Fruit fly (Drosophila melanogaster) whole organism, wandering third instar larva: ENCODE data around the gene Elys.

Source experiments
- Abd-B ChIP-seq: fragments of >200 bp; optimal IDR thresholded peaks from 2 replicates; lab custom pipeline; 2017; ENCODE audit warnings: missing biosample characterization, missing genetic modification characterization
- CG32264 ChIP-seq: fragments of 200-800 bp; sonication (Bioruptor generic); optimal IDR thresholded peaks from 2 replicates; lab custom pipeline; 2016; ENCODE audit warnings: missing biosample characterization, missing genetic modification characterization
- CG9705 ChIP-seq: fragments of 200-800 bp; sonication (Bioruptor generic); optimal IDR thresholded peaks from 2 replicates; lab custom pipeline; 2018; ENCODE audit warnings: missing biosample characterization, mild to moderate bottlenecking, missing genetic modification characterization
- CrebA ChIP-seq: fragments of 200-800 bp; sonication (Bioruptor generic); optimal IDR thresholded peaks from 2 replicates; lab custom pipeline; 2016; ENCODE audit warnings: missing biosample characterization, mild to moderate bottlenecking, missing genetic modification characterization, borderline replicate concordance
- Dfd ChIP-seq: fragments of >200 bp; optimal IDR thresholded peaks from 2 replicates; lab custom pipeline; 2017; ENCODE audit warnings: missing biosample characterization, missing genetic modification characterization
- Dif ChIP-seq: fragments of 200-275, 200-300 bp; sonication (Bioruptor generic); optimal IDR thresholded peaks from 2 replicates; lab custom pipeline; 2018; ENCODE audit warnings: missing biosample characterization, missing genetic modification characterization; ENCODE audit not compliant: partially characterized antibody
- GATAd ChIP-seq: sonication (Bioruptor generic); optimal IDR thresholded peaks from 2 replicates; lab custom pipeline; 2016; ENCODE audit warnings: missing biosample characterization, missing genetic modification characterization
- HLH106 ChIP-seq: fragments of 200-800 bp; optimal IDR thresholded peaks from 3 replicates; lab custom pipeline; 2019; ENCODE audit warnings: missing biosample characterization, mild to moderate bottlenecking, missing genetic modification characterization, moderate library complexity
- Hnf4 ChIP-seq: fragments of 200-800 bp; sonication (Bioruptor generic); optimal IDR thresholded peaks from 2 replicates; lab custom pipeline; 2016; ENCODE audit warnings: missing biosample characterization, mild to moderate bottlenecking, missing genetic modification characterization
- Hr78 ChIP-seq: fragments of >200 bp; optimal IDR thresholded peaks from 2 replicates; lab custom pipeline; 2017; ENCODE audit warnings: missing biosample characterization, missing genetic modification characterization
- Hr83 ChIP-seq: fragments of 200-300 bp; sonication (Bioruptor generic); optimal IDR thresholded peaks from 2 replicates; lab custom pipeline; 2016; ENCODE audit warnings: missing biosample characterization, mild to moderate bottlenecking, missing genetic modification characterization, moderate library complexity; ENCODE audit not compliant: poor library complexity, severe bottlenecking
- Jra ChIP-seq: sonication (Bioruptor generic); optimal IDR thresholded peaks from 2 replicates; lab custom pipeline; 2016; ENCODE audit warnings: missing biosample characterization, missing genetic modification characterization
- Mio ChIP-seq: sonication (Bioruptor generic); optimal IDR thresholded peaks from 2 replicates; lab custom pipeline; 2016; ENCODE audit warnings: missing biosample characterization, missing genetic modification characterization
- Myc ChIP-seq: fragments of >200 bp; optimal IDR thresholded peaks from 2 replicates; lab custom pipeline; 2017
- N ChIP-seq: fragments of >200 bp; optimal IDR thresholded peaks from 2 replicates; lab custom pipeline; 2018; ENCODE audit warnings: missing biosample characterization, missing external identifiers, missing genetic modification characterization
- OdsH ChIP-seq: fragments of 200-800 bp; sonication (Bioruptor generic); optimal IDR thresholded peaks from 2 replicates; lab custom pipeline; 2016; ENCODE audit warnings: missing biosample characterization, mild to moderate bottlenecking, missing genetic modification characterization
- Rel ChIP-seq, 2 experiments: fragments of 200-800 bp; sonication (Bioruptor generic) in 1 of 2; optimal IDR thresholded peaks; 2 replicates in 1 of 2; 3 replicates in 1 of 2; lab custom pipeline; 2016 to 2019; ENCODE audit warnings: mild to moderate bottlenecking in 2 of 2, missing biosample characterization in 2 of 2, missing genetic modification characterization in 2 of 2, moderate library complexity in 1 of 2
- Sp1 ChIP-seq: fragments of 200-800 bp; sonication (Bioruptor generic); optimal IDR thresholded peaks from 3 replicates; lab custom pipeline; 2019; ENCODE audit warnings: missing biosample characterization, mild to moderate bottlenecking, missing genetic modification characterization, moderate library complexity
- Vsx2 ChIP-seq: fragments of 200-300, 225-300 bp; sonication (Bioruptor generic); optimal IDR thresholded peaks from 2 replicates; lab custom pipeline; 2018; ENCODE audit warnings: missing biosample characterization, missing genetic modification characterization; ENCODE audit not compliant: partially characterized antibody
- br ChIP-seq: fragments of 200-800 bp; sonication (Bioruptor generic); optimal IDR thresholded peaks from 2 replicates; lab custom pipeline; 2016; ENCODE audit warnings: missing biosample characterization, missing genetic modification characterization
- brk ChIP-seq: fragments of 200-800 bp; sonication (Bioruptor generic); optimal IDR thresholded peaks from 2 replicates; lab custom pipeline; 2016; ENCODE audit warnings: missing biosample characterization, mild to moderate bottlenecking, missing genetic modification characterization
- dl ChIP-seq, 2 experiments: fragments of 175-275, 200-275 bp in 1 of 2; fragments of 200-275 bp in 1 of 2; sonication (Bioruptor generic); optimal IDR thresholded peaks; lab custom pipeline; 2018; ENCODE audit warnings: mild to moderate bottlenecking in 2 of 2, missing biosample characterization in 2 of 2, missing genetic modification characterization in 2 of 2, moderate library complexity in 2 of 2; ENCODE audit not compliant: partially characterized antibody in 2 of 2, insufficient read depth in 1 of 2
- dmrt93B ChIP-seq: fragments of 200-800 bp; sonication (Bioruptor generic); optimal IDR thresholded peaks from 2 replicates; lab custom pipeline; 2018; ENCODE audit warnings: missing biosample characterization, mild to moderate bottlenecking, missing genetic modification characterization
- dsf ChIP-seq: sonication (Bioruptor generic); optimal IDR thresholded peaks from 2 replicates; lab custom pipeline; 2016; ENCODE audit warnings: missing biosample characterization, missing genetic modification characterization, borderline replicate concordance
- ey ChIP-seq: fragments of 200-800 bp; sonication (Bioruptor generic); optimal IDR thresholded peaks from 2 replicates; lab custom pipeline; 2016; ENCODE audit warnings: missing biosample characterization, missing genetic modification characterization
- foxo ChIP-seq, 2 experiments: fragments of 200-800 bp; sonication (Bioruptor generic); optimal IDR thresholded peaks; 2 replicates in 1 of 2; 3 replicates in 1 of 2; lab custom pipeline; 2016 to 2017; ENCODE audit warnings: missing biosample characterization in 2 of 2, missing genetic modification characterization in 2 of 2
- fru ChIP-seq: fragments of 200-800 bp; sonication (Bioruptor generic); optimal IDR thresholded peaks from 3 replicates; lab custom pipeline; 2016; ENCODE audit warnings: missing biosample characterization, mild to moderate bottlenecking, missing genetic modification characterization
- h ChIP-seq: fragments of 200-800 bp; sonication (Bioruptor generic); optimal IDR thresholded peaks from 3 replicates; lab custom pipeline; 2016; ENCODE audit warnings: missing biosample characterization, mild to moderate bottlenecking, missing genetic modification characterization
- jim ChIP-seq: fragments of 175-275, 200-325 bp; sonication (Bioruptor generic); optimal IDR thresholded peaks from 2 replicates; lab custom pipeline; 2016; ENCODE audit warnings: missing biosample characterization, mild to moderate bottlenecking, missing genetic modification characterization
- lola ChIP-seq: fragments of >200 bp; optimal IDR thresholded peaks from 2 replicates; lab custom pipeline; 2017; ENCODE audit warnings: missing biosample characterization, missing genetic modification characterization
- pan ChIP-seq: fragments of >200 bp; optimal IDR thresholded peaks from 2 replicates; lab custom pipeline; 2017
- psq ChIP-seq: fragments of 200-800 bp; sonication (Bioruptor generic); optimal IDR thresholded peaks from 3 replicates; lab custom pipeline; 2017; ENCODE audit warnings: missing biosample characterization, mild to moderate bottlenecking, missing genetic modification characterization, moderate library complexity
- rgr ChIP-seq: fragments of 200-800 bp; sonication (Bioruptor generic); optimal IDR thresholded peaks from 3 replicates; lab custom pipeline; 2016; ENCODE audit warnings: missing biosample characterization, mild to moderate bottlenecking, missing genetic modification characterization
- sage ChIP-seq: fragments of 200-800 bp; sonication (Bioruptor generic); optimal IDR thresholded peaks from 2 replicates; lab custom pipeline; 2016; ENCODE audit warnings: missing biosample characterization, mild to moderate bottlenecking, missing genetic modification characterization
- sv ChIP-seq: fragments of 200-800 bp; sonication (Bioruptor generic); optimal IDR thresholded peaks from 3 replicates; lab custom pipeline; 2016; ENCODE audit warnings: missing biosample characterization, missing genetic modification characterization
- tai ChIP-seq: sonication (Bioruptor generic); optimal IDR thresholded peaks from 2 replicates; lab custom pipeline; 2016; ENCODE audit warnings: missing biosample characterization, missing genetic modification characterization
- usp ChIP-seq: fragments of >200 bp; optimal IDR thresholded peaks from 2 replicates; lab custom pipeline; 2017; ENCODE audit warnings: missing biosample characterization, missing genetic modification characterization
- woc ChIP-seq: sonication (Bioruptor generic); optimal IDR thresholded peaks from 2 replicates; lab custom pipeline; 2016; ENCODE audit warnings: missing biosample characterization, mild to moderate bottlenecking, missing genetic modification characterization

The Elys gene

dm6 chrX:19667444-19668104 lies 15.5 kb downstream of the Elys start:
- TF ChIP-seq sv (GFP tag; lab: Kevin White, UChicago) (no peak), Vsx2 (GFP tag; lab: Kevin White, UChicago) (peak; percentile 41), Myc (lab: Kevin White, UChicago) (no peak), tai (GFP tag; lab: Kevin White, UChicago) (no peak), h (GFP tag; lab: Kevin White, UChicago) (no peak)

- TF ChIP-seq Sp1 (GFP tag; lab: Kevin White, UChicago): peak; percentile 99
- TF ChIP-seq sage (GFP tag; lab: Kevin White, UChicago): peak; percentile 98
- no peak for TF ChIP-seq CrebA (GFP tag; lab: Kevin White, UChicago)
- peak; percentile 99 for TF ChIP-seq CG9705 (GFP tag; lab: Kevin White, UChicago)
- TF ChIP-seq GATAd (GFP tag; lab: Kevin White, UChicago): peak; percentile 97
- no peak for TF ChIP-seq tai (GFP tag; lab: Kevin White, UChicago)
- peak; percentile 99 for TF ChIP-seq psq (GFP tag; lab: Kevin White, UChicago)
- TF ChIP-seq rgr (GFP tag; lab: Kevin White, UChicago): peak; percentile 100
- TF ChIP-seq Vsx2 (GFP tag; lab: Kevin White, UChicago): no peak
- peak; percentile 99 for TF ChIP-seq CG32264
- peak; percentile 98 to 100 for TF ChIP-seq foxo (GFP tag; optimal IDR thresholded peaks at IDR 0.05; lab: Kevin White, UChicago)
- TF ChIP-seq br (GFP tag; lab: Kevin White, UChicago): peak; percentile 100
- peak; percentile 95 for TF ChIP-seq Mio (GFP tag; lab: Kevin White, UChicago)
- TF ChIP-seq h (GFP tag; lab: Kevin White, UChicago): peak; percentile 100
- peak; percentile 100 for TF ChIP-seq fru
- peak; percentile 98 for TF ChIP-seq Hr83 (GFP tag; lab: Kevin White, UChicago)
- TF ChIP-seq Jra (GFP tag; lab: Kevin White, UChicago): peak; percentile 100
- peak; percentile 100 for TF ChIP-seq Hnf4 (GFP tag; lab: Kevin White, UChicago)
- peak; percentile 100 for TF ChIP-seq woc (GFP tag; lab: Kevin White, UChicago)
- no peak for TF ChIP-seq pan (lab: Kevin White, UChicago)
- peak; percentile 99 for TF ChIP-seq HLH106 (tag; lab: Kevin White, UChicago)
- TF ChIP-seq Rel (GFP tag; optimal IDR thresholded peaks at IDR 0.05; lab: Kevin White, UChicago): peak; percentile 98
- peak; percentile 96 for TF ChIP-seq Rel (tag; optimal IDR thresholded peaks at IDR 0.05; lab: Kevin White, UChicago)
- no peak for TF ChIP-seq dl (GFP tag; optimal IDR thresholded peaks at IDR 0.05; lab: Kevin White, UChicago; ENCODE audit: insufficient read depth in 1 of 2, partially characterized antibody in 2 of 2)
- TF ChIP-seq usp: no peak
- TF ChIP-seq Myc (lab: Kevin White, UChicago): no peak
- TF ChIP-seq sv (GFP tag; lab: Kevin White, UChicago): peak; percentile 94
- TF ChIP-seq jim (GFP tag; lab: Kevin White, UChicago): peak; percentile 94
- TF ChIP-seq Hr78: no peak
- TF ChIP-seq brk (GFP tag; lab: Kevin White, UChicago): no peak
- peak; percentile 97 for TF ChIP-seq dsf
- TF ChIP-seq Dif (GFP tag; lab: Kevin White, UChicago): no peak
- TF ChIP-seq Abd-B (GFP tag; lab: Kevin White, UChicago): no peak
- TF ChIP-seq N: no peak
- peak; percentile 99 for TF ChIP-seq OdsH (GFP tag; lab: Kevin White, UChicago)
- no peak for TF ChIP-seq lola (GFP tag; lab: Kevin White, UChicago)
- peak; percentile 98 for TF ChIP-seq dmrt93B (GFP tag; lab: Kevin White, UChicago)
- peak; percentile 100 for TF ChIP-seq ey (GFP tag; lab: Kevin White, UChicago)
- no peak for TF ChIP-seq Dfd
- TF ChIP-seq, all 38 proteins: peak for 24
Measured at dm6 chrX:19668405-19668804, 16.3 kb downstream of the Elys start.
